Worm (Caenorhabditis elegans) whole organism, early embryonic: Measurements from ENCODE around the gene srab-6.

Experiments
- F13C5.2 ChIP-seq: sonication (generic microtip); optimal IDR thresholded peaks from 2 replicates; lab custom pipeline; 2017; ENCODE audit warnings: mild to moderate bottlenecking, missing genetic modification characterization, inconsistent platforms, missing compliant biosample characterization
- ama-1 ChIP-seq: fragments of 150-350 bp; optimal IDR thresholded peaks from 2 replicates; lab custom pipeline; 2014
- hmg-4 ChIP-seq: fragments of 200-800 bp; sonication (Bioruptor generic); optimal IDR thresholded peaks from 2 replicates; lab custom pipeline; 2018; ENCODE audit warnings: mild to moderate bottlenecking, missing genetic modification characterization, missing compliant biosample characterization

DNA sequence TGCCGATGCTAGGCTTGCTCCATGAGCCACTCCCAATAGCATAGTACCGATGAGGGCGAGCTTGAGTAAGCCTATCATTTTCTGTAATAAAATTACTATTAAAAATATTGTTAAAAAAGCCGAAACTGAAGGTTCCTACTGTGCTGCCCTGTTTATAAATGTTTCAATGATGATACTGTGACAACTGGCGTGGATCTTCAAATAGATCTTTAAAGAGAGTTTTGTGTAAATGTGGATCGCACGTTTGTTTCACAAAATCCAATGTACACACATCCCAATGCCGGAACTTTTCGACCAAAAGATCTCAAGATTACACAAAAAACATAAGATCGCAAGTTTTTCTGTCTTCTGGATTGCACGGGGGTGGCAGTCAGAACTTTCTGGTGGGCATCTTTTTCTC is 13.7 kb upstream of the srab-6 start, which contains the start of gene C36C5.14:
- TF ChIP-seq hmg-4 (GFP tag; lab: Kevin White, UChicago): no peak
- TF ChIP-seq ama-1 (lab: Kevin White, UChicago): no peak
- no peak for TF ChIP-seq F13C5.2 (tag; lab: Kevin White, UChicago)
